Fruit fly (Drosophila melanogaster) whole organism, prepupa: Measurements from ENCODE around the gene Muc14A.

Source experiments
- Blimp-1 ChIP-seq: fragments of 200-800 bp; sonication (Bioruptor generic); optimal IDR thresholded peaks from 3 replicates; lab custom pipeline; 2017; ENCODE audit warnings: missing biosample characterization, missing genetic modification characterization, mild to moderate bottlenecking, moderate library complexity, missing genetic modification reagents
- CG10631 ChIP-seq: fragments of 200-800 bp; sonication (Bioruptor generic); optimal IDR thresholded peaks from 2 replicates; lab custom pipeline; 2016; ENCODE audit warnings: missing biosample characterization, missing genetic modification characterization
- CG10669 ChIP-seq: fragments of 200-800 bp; sonication (Bioruptor generic); optimal IDR thresholded peaks from 3 replicates; lab custom pipeline; 2018; ENCODE audit warnings: missing biosample characterization, mild to moderate bottlenecking, missing genetic modification characterization, moderate library complexity
- CG11294 ChIP-seq: fragments of 200-800 bp; sonication (Bioruptor generic); IDR thresholded peaks from 2 replicates; pipeline ENCODE4 v1.3.6; 2022; ENCODE audit warnings: missing biosample characterization, missing genetic modification characterization
- CG11762 ChIP-seq: fragments of 200-800 bp; sonication (Bioruptor generic); optimal IDR thresholded peaks from 3 replicates; lab custom pipeline; 2016; ENCODE audit warnings: missing biosample characterization, missing genetic modification characterization; ENCODE audit not compliant: insufficient read depth
- CG11902 ChIP-seq: fragments of 200-800 bp; sonication (Bioruptor generic); optimal IDR thresholded peaks from 3 replicates; lab custom pipeline; 2016; ENCODE audit warnings: missing biosample characterization, missing genetic modification characterization
- CG1621 ChIP-seq: fragments of 200-800 bp; sonication (Bioruptor generic); optimal IDR thresholded peaks from 3 replicates; lab custom pipeline; 2018; ENCODE audit warnings: missing biosample characterization, mild to moderate bottlenecking, missing genetic modification characterization
- CG16779 ChIP-seq: fragments of 200-800 bp; sonication (Bioruptor generic); optimal IDR thresholded peaks from 3 replicates; lab custom pipeline; 2017; ENCODE audit warnings: missing biosample characterization, mild to moderate bottlenecking, missing genetic modification characterization
- CG3032 ChIP-seq: fragments of 200-800 bp; optimal IDR thresholded peaks from 2 replicates; lab custom pipeline; 2019; ENCODE audit warnings: missing biosample characterization, mild to moderate bottlenecking, missing genetic modification characterization, moderate library complexity
- CG31627 ChIP-seq: fragments of 200-800 bp; sonication (Bioruptor generic); optimal IDR thresholded peaks from 3 replicates; lab custom pipeline; 2016; ENCODE audit warnings: missing biosample characterization, missing genetic modification characterization
- CG32006 ChIP-seq: fragments of 200-800 bp; sonication (Bioruptor generic); optimal IDR thresholded peaks from 3 replicates; lab custom pipeline; 2017; ENCODE audit warnings: missing biosample characterization, mild to moderate bottlenecking, missing genetic modification characterization
- CG34406 ChIP-seq: fragments of 200-800 bp; sonication (Bioruptor generic); optimal IDR thresholded peaks from 3 replicates; lab custom pipeline; 2016; ENCODE audit warnings: missing biosample characterization, missing genetic modification characterization
- CG3919 ChIP-seq: fragments of 200-800 bp; sonication (Bioruptor generic); optimal IDR thresholded peaks from 3 replicates; lab custom pipeline; 2016; ENCODE audit warnings: missing biosample characterization, missing genetic modification characterization
- CG4318 ChIP-seq: fragments of 200-800 bp; sonication (Bioruptor generic); optimal IDR thresholded peaks from 3 replicates; lab custom pipeline; 2017; ENCODE audit warnings: missing biosample characterization, mild to moderate bottlenecking, missing genetic modification characterization
- CG6276 ChIP-seq: fragments of 200-800 bp; sonication (Bioruptor generic); optimal IDR thresholded peaks from 2 replicates; lab custom pipeline; 2017; ENCODE audit warnings: missing biosample characterization, mild to moderate bottlenecking, missing genetic modification characterization
- CG6792 ChIP-seq: fragments of 200-800 bp; sonication (Bioruptor generic); optimal IDR thresholded peaks from 3 replicates; lab custom pipeline; 2016; ENCODE audit warnings: missing biosample characterization, missing genetic modification characterization
- CG6854 ChIP-seq: fragments of 200-800 bp; sonication (Bioruptor generic); optimal IDR thresholded peaks from 2 replicates; lab custom pipeline; 2017; ENCODE audit warnings: missing biosample characterization, mild to moderate bottlenecking, missing genetic modification characterization
- CG7368 ChIP-seq: fragments of 200-800 bp; sonication (Bioruptor generic); optimal IDR thresholded peaks from 3 replicates; lab custom pipeline; 2016; ENCODE audit warnings: missing biosample characterization, missing genetic modification characterization
- CG8119 ChIP-seq: fragments of 200-800 bp; sonication (Bioruptor generic); IDR thresholded peaks from 3 replicates; pipeline ENCODE4 v1.3.6; 2022; ENCODE audit warnings: missing biosample characterization, missing genetic modification characterization
- CG8319 ChIP-seq: fragments of 200-800 bp; sonication (Bioruptor generic); optimal IDR thresholded peaks from 3 replicates; lab custom pipeline; 2016; ENCODE audit warnings: missing biosample characterization, missing genetic modification characterization
- CG8632 ChIP-seq: fragments of 200-800 bp; sonication (Bioruptor generic); optimal IDR thresholded peaks from 3 replicates; lab custom pipeline; 2016; ENCODE audit warnings: missing biosample characterization, missing genetic modification characterization
- Eip78C ChIP-seq: fragments of 200-800 bp; sonication (Bioruptor generic); peaks from one replicate; lab custom pipeline; 2016; ENCODE audit warnings: missing biosample characterization, missing genetic modification characterization
- Ets21C ChIP-seq: fragments of 200-800 bp; sonication (Bioruptor generic); optimal IDR thresholded peaks from 3 replicates; lab custom pipeline; 2016; ENCODE audit warnings: missing biosample characterization, missing genetic modification characterization
- Ets96B ChIP-seq: fragments of 200-800 bp; optimal IDR thresholded peaks from 2 replicates; lab custom pipeline; 2019; ENCODE audit warnings: missing biosample characterization, mild to moderate bottlenecking, missing genetic modification characterization, moderate library complexity
- Gug ChIP-seq: fragments of 200-800 bp; sonication (Bioruptor generic); IDR thresholded peaks from 2 replicates; pipeline ENCODE4 v1.3.6; 2022; ENCODE audit warnings: missing biosample characterization, missing genetic modification characterization
- Hr4 ChIP-seq: fragments of 200-800 bp; sonication (Bioruptor generic); optimal IDR thresholded peaks from 3 replicates; lab custom pipeline; 2016; ENCODE audit warnings: missing biosample characterization, missing genetic modification characterization
- Lpt ChIP-seq: fragments of 200-800 bp; sonication (Bioruptor generic); optimal IDR thresholded peaks from 3 replicates; lab custom pipeline; 2016; ENCODE audit warnings: missing biosample characterization, missing genetic modification characterization
- Met ChIP-seq: fragments of 200-800 bp; sonication (Bioruptor generic); optimal IDR thresholded peaks from 3 replicates; lab custom pipeline; 2016; ENCODE audit warnings: missing biosample characterization, missing genetic modification characterization
- OdsH ChIP-seq: fragments of 200-800 bp; sonication (Bioruptor generic); optimal IDR thresholded peaks from 3 replicates; lab custom pipeline; 2016; ENCODE audit warnings: missing biosample characterization, missing genetic modification characterization
- Sox102F ChIP-seq: fragments of 200-800 bp; sonication (Bioruptor generic); optimal IDR thresholded peaks from 2 replicates; lab custom pipeline; 2016; ENCODE audit warnings: missing biosample characterization, mild to moderate bottlenecking, missing genetic modification characterization
- Sox14 ChIP-seq: fragments of 200-800 bp; sonication (Bioruptor generic); optimal IDR thresholded peaks from 3 replicates; lab custom pipeline; 2016; ENCODE audit warnings: missing biosample characterization, missing genetic modification characterization
- achi ChIP-seq: fragments of 200-800 bp; sonication (Bioruptor generic); optimal IDR thresholded peaks from 3 replicates; lab custom pipeline; 2016; ENCODE audit warnings: missing biosample characterization, missing genetic modification characterization
- acj6 ChIP-seq: fragments of 200-800 bp; sonication (Bioruptor generic); optimal IDR thresholded peaks from 3 replicates; lab custom pipeline; 2016; ENCODE audit warnings: missing biosample characterization, missing genetic modification characterization
- cyc ChIP-seq: fragments of 200-800 bp; sonication (Bioruptor generic); optimal IDR thresholded peaks from 3 replicates; lab custom pipeline; 2016; ENCODE audit warnings: missing biosample characterization, missing genetic modification characterization
- dac ChIP-seq: fragments of 200-800 bp; sonication (Bioruptor generic); optimal IDR thresholded peaks from 2 replicates; lab custom pipeline; 2017; ENCODE audit warnings: missing biosample characterization, mild to moderate bottlenecking, missing genetic modification characterization
- dsx ChIP-seq: fragments of 200-800 bp; optimal IDR thresholded peaks from 3 replicates; lab custom pipeline; 2019; ENCODE audit warnings: missing biosample characterization, mild to moderate bottlenecking, missing genetic modification characterization, moderate library complexity; ENCODE audit not compliant: poor library complexity, severe bottlenecking
- eg ChIP-seq: fragments of 200-800 bp; sonication (Bioruptor generic); IDR thresholded peaks from 3 replicates; pipeline ENCODE4 v1.3.6; 2022; ENCODE audit warnings: missing biosample characterization, missing genetic modification characterization
- esn ChIP-seq: fragments of 200-800 bp; sonication (Bioruptor generic); optimal IDR thresholded peaks from 2 replicates; lab custom pipeline; 2016; ENCODE audit warnings: missing biosample characterization, mild to moderate bottlenecking, missing genetic modification characterization, moderate library complexity
- fd59A ChIP-seq: fragments of 200-800 bp; sonication (Bioruptor generic); optimal IDR thresholded peaks from 2 replicates; lab custom pipeline; 2017; ENCODE audit warnings: missing biosample characterization, mild to moderate bottlenecking, missing genetic modification characterization, missing genetic modification reagents
- fd85E ChIP-seq: fragments of 200-800 bp; sonication (Bioruptor generic); optimal IDR thresholded peaks from 3 replicates; lab custom pipeline; 2016; ENCODE audit warnings: missing biosample characterization, missing genetic modification characterization
- lz ChIP-seq: fragments of 200-800 bp; sonication (Bioruptor generic); optimal IDR thresholded peaks from 3 replicates; lab custom pipeline; 2016; ENCODE audit warnings: missing biosample characterization, missing genetic modification characterization
- pdm3 ChIP-seq: fragments of 200-800 bp; sonication (Bioruptor generic); optimal IDR thresholded peaks from 3 replicates; lab custom pipeline; 2016; ENCODE audit warnings: missing biosample characterization, missing genetic modification characterization
- salr ChIP-seq, 2 experiments: fragments of 200-800 bp; sonication (Bioruptor generic); optimal IDR thresholded peaks; 3 replicates each; lab custom pipeline; 2016 to 2018; ENCODE audit warnings: missing biosample characterization in 2 of 2, missing genetic modification characterization in 2 of 2, mild to moderate bottlenecking in 1 of 2
- spab ChIP-seq: fragments of 200-800 bp; sonication (Bioruptor generic); optimal IDR thresholded peaks from 2 replicates; lab custom pipeline; 2017; ENCODE audit warnings: missing biosample characterization, mild to moderate bottlenecking, missing genetic modification characterization, missing genetic modification reagents
- ss ChIP-seq, 2 experiments: fragments of 200-800 bp; sonication (Bioruptor generic); optimal IDR thresholded peaks; 2 replicates in 1 of 2; 3 replicates in 1 of 2; lab custom pipeline; 2017 to 2018; ENCODE audit warnings: mild to moderate bottlenecking in 2 of 2, missing biosample characterization in 2 of 2, missing genetic modification characterization in 2 of 2, moderate library complexity in 1 of 2
- svp ChIP-seq: fragments of 200-800 bp; sonication (Bioruptor generic); peaks from one replicate; lab custom pipeline; 2016; ENCODE audit warnings: missing biosample characterization, missing genetic modification characterization
- topi ChIP-seq: fragments of 200-800 bp; sonication (Bioruptor generic); optimal IDR thresholded peaks from 3 replicates; lab custom pipeline; 2016; ENCODE audit warnings: missing biosample characterization, missing genetic modification characterization

The Muc14A gene

dm6 chrX:16102338-16103218 lies 93.7 kb downstream of the Muc14A start (continued):
- TF ChIP-seq lz (GFP tag; lab: Kevin White, UChicago) (peak; percentile 80), CG31627 (GFP tag; lab: Kevin White, UChicago) (peak; percentile 71), CG8319 (peak; percentile 35), CG10631 (GFP tag; lab: Kevin White, UChicago) (peak; percentile 45), Eip78C (GFP tag; lab: Kevin White, UChicago) (peak; percentile 86), Sox102F (GFP tag; lab: Kevin White, UChicago) (peak; percentile 78), Sox14 (GFP tag; lab: Kevin White, UChicago) (peak; percentile 41), pdm3 (GFP tag; lab: Kevin White, UChicago) (peak; percentile 58), OdsH (GFP tag; lab: Kevin White, UChicago) (peak; percentile 51), CG3919 (peak; percentile 47), acj6 (peak; percentile 60), cyc (GFP tag; lab: Kevin White, UChicago) (peak; percentile 73), Met (GFP tag; lab: Kevin White, UChicago) (peak; percentile 78), dac (GFP tag; lab: Kevin White, UChicago) (no peak), CG6276 (GFP tag; lab: Kevin White, UChicago) (no peak), CG6792 (peak; percentile 50), CG8632 (GFP tag; lab: Kevin White, UChicago) (peak; percentile 55), Ets21C (peak; percentile 55), CG32006 (GFP tag; lab: Kevin White, UChicago) (peak; percentile 26), CG11294 (GFP tag; lab: Robert Waterston, UW) (no peak), salr (GFP tag; optimal IDR thresholded peaks at IDR 0.05; lab: Kevin White, UChicago) (peak in 1 of 2 experiments; percentile 15), Lpt (GFP tag; lab: Kevin White, UChicago) (peak; percentile 4)

dm6 chrX:16103482-16103881 lies 94.6 kb downstream of the Muc14A start:
- TF ChIP-seq CG11902 (GFP tag; lab: Kevin White, UChicago): peak; percentile 3
- TF ChIP-seq CG16779: no peak
- peak; percentile 52; the same call in 1 of the 3 replicates for TF ChIP-seq eg
- peak; percentile 59 for TF ChIP-seq cyc (GFP tag; lab: Kevin White, UChicago)
- peak; percentile 38 for TF ChIP-seq achi
- TF ChIP-seq CG3032 (tag; lab: Kevin White, UChicago): no peak
- TF ChIP-seq CG6854 (GFP tag; lab: Kevin White, UChicago): no peak
- peak; percentile 15 for TF ChIP-seq CG8319
- no peak for TF ChIP-seq CG4318 (GFP tag; lab: Kevin White, UChicago)
- TF ChIP-seq CG10631 (GFP tag; lab: Kevin White, UChicago): peak; percentile 24
- TF ChIP-seq Blimp-1 (GFP tag; lab: Kevin White, UChicago): no peak
- TF ChIP-seq dsx (GFP tag; lab: Kevin White, UChicago): no peak
- TF ChIP-seq ss (GFP tag; optimal IDR thresholded peaks at IDR 0.05; lab: Kevin White, UChicago): no peak
- peak; percentile 29 for TF ChIP-seq CG34406
- peak in 1 of 2 experiments; percentile 4 for TF ChIP-seq salr (GFP tag; optimal IDR thresholded peaks at IDR 0.05; lab: Kevin White, UChicago)
- peak; percentile 33 for TF ChIP-seq Sox14 (GFP tag; lab: Kevin White, UChicago)
- TF ChIP-seq OdsH (GFP tag; lab: Kevin White, UChicago): peak; percentile 35
- no peak for TF ChIP-seq Gug (GFP tag; lab: Robert Waterston, UW)
- peak; percentile 62 for TF ChIP-seq lz (GFP tag; lab: Kevin White, UChicago)
- peak; percentile 42 for TF ChIP-seq Hr4 (GFP tag; lab: Kevin White, UChicago)
- TF ChIP-seq topi (GFP tag; lab: Kevin White, UChicago): peak; percentile 48
- TF ChIP-seq fd85E (GFP tag; lab: Kevin White, UChicago): no peak
- TF ChIP-seq spab (GFP tag; lab: Kevin White, UChicago): no peak
- TF ChIP-seq Ets96B (tag; lab: Kevin White, UChicago): no peak
- peak; percentile 29 for TF ChIP-seq pdm3 (GFP tag; lab: Kevin White, UChicago)
- TF ChIP-seq svp: peak; percentile 87
- TF ChIP-seq esn (GFP tag; lab: Kevin White, UChicago): peak; percentile 67
- TF ChIP-seq CG1621 (tag; lab: Kevin White, UChicago): no peak
- TF ChIP-seq CG10669 (GFP tag; lab: Kevin White, UChicago): no peak
- no peak for TF ChIP-seq CG7368 (GFP tag; lab: Kevin White, UChicago)
- no peak for TF ChIP-seq fd59A (GFP tag; lab: Kevin White, UChicago)
- peak; percentile 24 for TF ChIP-seq CG3919
- TF ChIP-seq CG8119: no peak
- TF ChIP-seq dac (GFP tag; lab: Kevin White, UChicago): no peak
- no peak for TF ChIP-seq CG11762 (GFP tag; lab: Kevin White, UChicago)
- peak; percentile 59 for TF ChIP-seq Met (GFP tag; lab: Kevin White, UChicago)
